Fruit fly (Drosophila melanogaster): ENCODE data around the gene Zcchc7.
A peak's percentile ranks its signal among the peaks of the same experiment; 100 is the strongest.

Gene Zcchc7

DNA sequence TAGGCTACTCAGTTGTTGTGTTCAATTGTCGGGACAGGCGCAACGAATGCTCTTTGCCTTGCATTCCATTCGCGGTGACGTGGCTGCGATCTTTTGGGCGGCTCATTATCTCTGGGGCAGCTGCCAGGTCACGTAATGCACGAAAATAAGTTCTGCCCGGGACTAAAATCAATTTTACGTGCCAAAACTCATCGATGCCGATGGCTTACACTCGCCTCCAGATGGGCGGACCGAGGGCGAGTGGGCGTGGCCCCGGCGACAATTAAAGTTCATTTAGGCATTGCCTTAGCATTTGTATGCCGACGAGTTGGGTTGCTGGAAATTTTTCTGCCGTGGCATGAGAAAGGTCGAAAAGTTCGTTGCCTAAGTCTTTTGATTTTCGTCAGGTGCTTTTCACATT, 8.5 kb upstream of the Zcchc7 start (continued):
- TF ChIP-seq eyg (GFP tag; optimal IDR thresholded peaks at IDR 0.05) (no peak), kni (GFP tag; optimal IDR thresholded peaks at IDR 0.05) (peak; percentile 35), pb (GFP tag; optimal IDR thresholded peaks at IDR 0.05) (no peak), lbe (GFP tag; optimal IDR thresholded peaks at IDR 0.05) (no peak), Hr78 (GFP tag; optimal IDR thresholded peaks at IDR 0.05) (peak in 1 of 2 experiments; percentile 62), ATbp (GFP tag; optimal IDR thresholded peaks at IDR 0.05) (no peak), vvl (GFP tag; IDR thresholded peaks at IDR 0.05) (0 out of 2 replicates have a peak, but pooled peaks have one; percentile 54), dysf (GFP tag; IDR thresholded peaks at IDR 0.05) (0 out of 3 replicates have a peak, but pooled peaks have one; percentile 8), CG2116 (GFP tag; optimal IDR thresholded peaks at IDR 0.05) (no peak)

DNA sequence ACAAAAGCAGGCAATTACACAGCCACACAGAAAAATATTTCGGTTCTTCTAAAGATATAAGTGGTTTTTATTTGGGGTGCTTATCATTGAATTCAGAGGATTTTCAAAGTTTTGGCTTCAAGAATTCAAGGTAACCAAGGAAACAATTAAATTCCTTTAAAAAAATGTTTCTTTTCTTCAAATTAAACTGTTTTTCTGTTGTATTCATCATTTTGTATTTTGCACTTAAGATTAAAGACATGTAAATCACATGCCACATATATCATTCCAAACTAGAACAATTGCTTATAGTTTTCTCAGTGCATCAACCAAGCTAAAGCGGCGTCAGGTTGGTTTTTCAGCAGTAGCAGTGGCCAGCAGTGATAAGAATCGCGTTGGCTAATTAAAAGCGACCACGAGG, 4.6 kb upstream of the Zcchc7 start:
- TF ChIP-seq az2 (GFP tag; optimal IDR thresholded peaks at IDR 0.05) (no peak), CG10209 (GFP tag; optimal IDR thresholded peaks at IDR 0.05) (peak; percentile 9), Dll (GFP tag; IDR thresholded peaks at IDR 0.05; ENCODE audit: partially characterized antibody) (no peak), Oli (tag; optimal IDR thresholded peaks at IDR 0.05) (peak; percentile 27), CG15479 (GFP tag; optimal IDR thresholded peaks at IDR 0.05) (no peak), Meics (GFP tag; optimal IDR thresholded peaks at IDR 0.05) (peak; percentile 61), chif (GFP tag; optimal IDR thresholded peaks at IDR 0.05) (peak in 1 of 2 experiments; percentile 8), so (GFP tag; IDR thresholded peaks at IDR 0.05) (0 out of 3 replicates have a peak, but pooled peaks have one; percentile 19), CG11085 (GFP tag; IDR thresholded peaks at IDR 0.05) (no peak), Hmr (GFP tag; optimal IDR thresholded peaks at IDR 0.05) (peak; percentile 37), CG3281 (GFP tag; optimal IDR thresholded peaks at IDR 0.05) (peak; percentile 16), CG6272 (GFP tag; IDR thresholded peaks at IDR 0.05) (no peak), tgo (GFP tag; IDR thresholded peaks at IDR 0.05) (peak; percentile 22; the same call in 2 of the 3 replicates), CG13894 (tag; optimal IDR thresholded peaks at IDR 0.05) (no peak), sens (GFP tag) (peak; percentile 62), CG18476 (GFP tag; optimal IDR thresholded peaks at IDR 0.05) (no peak), nmo (GFP tag; optimal IDR thresholded peaks at IDR 0.05) (peak; percentile 20), al (GFP tag; IDR thresholded peaks at IDR 0.05) (peak; percentile 38; the same call in 1 of the 2 replicates), CG12155 (GFP tag; optimal IDR thresholded peaks at IDR 0.05) (no peak), BtbVII (GFP tag; optimal IDR thresholded peaks at IDR 0.05) (peak; percentile 52), CG12659 (GFP tag; optimal IDR thresholded peaks at IDR 0.05) (peak; percentile 41), CG7556 (GFP tag; optimal IDR thresholded peaks at IDR 0.05) (peak; percentile 71), CG10267 (tag; optimal IDR thresholded peaks at IDR 0.05) (peak; percentile 12), Nf-YC (tag; optimal IDR thresholded peaks at IDR 0.05) (peak; percentile 34), Ptx1 (GFP tag; IDR thresholded peaks at IDR 0.05) (peak; percentile 55), eve (GFP tag; optimal IDR thresholded peaks at IDR 0.05) (no peak), Ets65A (GFP tag) (peak; percentile 88), NfI (GFP tag; optimal IDR thresholded peaks at IDR 0.05) (peak; percentile 32), CG12391 (tag; optimal IDR thresholded peaks at IDR 0.05) (no peak), grn (GFP tag; optimal IDR thresholded peaks at IDR 0.05) (peak; percentile 17), CG3407 (GFP tag; optimal IDR thresholded peaks at IDR 0.05) (no peak), jumu (GFP tag; optimal IDR thresholded peaks at IDR 0.05) (no peak), CG13296 (GFP tag; optimal IDR thresholded peaks at IDR 0.05) (peak; percentile 55), seq (GFP tag; IDR thresholded peaks at IDR 0.05) (peak; percentile 43; the same call in 1 of the 2 replicates), esg (GFP tag; conservative IDR thresholded peaks at IDR 0.05) (peak; percentile 57), sug (tag; optimal IDR thresholded peaks at IDR 0.05) (peak; percentile 17), Antp (GFP tag; optimal IDR thresholded peaks at IDR 0.05) (no peak), fd3F (GFP tag; optimal IDR thresholded peaks at IDR 0.05) (peak; percentile 57), Fer3 (tag; optimal IDR thresholded peaks at IDR 0.05) (peak; percentile 23), Rfx (GFP tag; IDR thresholded peaks at IDR 0.05) (peak; percentile 34; the same call in 1 of the 2 replicates), twi (tag; optimal IDR thresholded peaks at IDR 0.05) (no peak)

All from whole organism, embryonic.